Fruit fly (Drosophila melanogaster) whole organism, prepupa: ENCODE results near the gene ago.

Source experiments
- CG32006 ChIP-seq: fragments of 200-800 bp; sonication (Bioruptor generic); optimal IDR thresholded peaks from 3 replicates; lab custom pipeline; 2017; ENCODE audit warnings: missing biosample characterization, mild to moderate bottlenecking, missing genetic modification characterization
- CG3919 ChIP-seq: fragments of 200-800 bp; sonication (Bioruptor generic); optimal IDR thresholded peaks from 3 replicates; lab custom pipeline; 2016; ENCODE audit warnings: missing biosample characterization, missing genetic modification characterization
- Sox14 ChIP-seq: fragments of 200-800 bp; sonication (Bioruptor generic); optimal IDR thresholded peaks from 3 replicates; lab custom pipeline; 2016; ENCODE audit warnings: missing biosample characterization, missing genetic modification characterization
- Sox15 ChIP-seq: fragments of 200-800 bp; sonication (Bioruptor generic); optimal IDR thresholded peaks from 3 replicates; lab custom pipeline; 2016; ENCODE audit warnings: missing biosample characterization, missing genetic modification characterization
- cyc ChIP-seq: fragments of 200-800 bp; sonication (Bioruptor generic); optimal IDR thresholded peaks from 3 replicates; lab custom pipeline; 2016; ENCODE audit warnings: missing biosample characterization, missing genetic modification characterization
- net ChIP-seq: fragments of 200-800 bp; sonication (Bioruptor generic); optimal IDR thresholded peaks from 3 replicates; lab custom pipeline; 2016; ENCODE audit warnings: missing biosample characterization, missing genetic modification characterization
- topi ChIP-seq: fragments of 200-800 bp; sonication (Bioruptor generic); optimal IDR thresholded peaks from 3 replicates; lab custom pipeline; 2016; ENCODE audit warnings: missing biosample characterization, missing genetic modification characterization

DNA sequence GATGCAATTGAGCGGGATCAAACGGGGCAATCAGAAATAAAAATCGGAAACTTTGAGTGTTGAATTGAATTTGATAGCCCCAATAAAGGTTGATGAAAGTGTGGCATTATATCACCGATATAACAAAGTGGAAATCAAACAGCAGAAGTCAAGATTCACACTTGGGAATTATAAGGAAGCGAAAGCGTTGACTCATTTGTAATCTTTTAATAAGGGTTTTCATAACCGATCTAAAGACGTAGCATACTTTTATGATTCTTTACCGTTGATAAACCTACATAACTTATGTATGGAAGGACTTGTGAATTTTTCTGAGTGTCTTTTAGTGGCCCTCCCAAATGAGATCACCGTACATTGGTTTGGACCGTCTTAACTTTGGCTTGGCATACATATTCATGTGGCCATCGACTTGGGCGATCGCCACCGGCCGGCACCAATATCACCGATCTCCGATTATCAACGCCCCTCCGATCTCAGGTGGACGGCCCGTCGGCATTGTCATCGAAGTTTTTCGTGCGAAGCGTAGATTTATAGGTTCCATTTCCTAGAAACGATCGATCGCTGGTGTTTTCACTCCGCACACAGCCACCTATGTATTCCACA, 24.6 kb downstream of the ago start:
- TF ChIP-seq net = no peak
- no peak for TF ChIP-seq Sox14 (GFP tag; lab: Kevin White, UChicago)
- no peak for TF ChIP-seq Sox15 (GFP tag; lab: Kevin White, UChicago)
- TF ChIP-seq CG32006 (GFP tag; lab: Kevin White, UChicago) = no peak
- no peak for TF ChIP-seq topi
- no peak for TF ChIP-seq CG3919 (GFP tag; lab: Kevin White, UChicago)
- TF ChIP-seq cyc (GFP tag; lab: Kevin White, UChicago) = no peak
